Worm (Caenorhabditis elegans): ENCODE data around the gene par-5.

Gene par-5

DNA sequence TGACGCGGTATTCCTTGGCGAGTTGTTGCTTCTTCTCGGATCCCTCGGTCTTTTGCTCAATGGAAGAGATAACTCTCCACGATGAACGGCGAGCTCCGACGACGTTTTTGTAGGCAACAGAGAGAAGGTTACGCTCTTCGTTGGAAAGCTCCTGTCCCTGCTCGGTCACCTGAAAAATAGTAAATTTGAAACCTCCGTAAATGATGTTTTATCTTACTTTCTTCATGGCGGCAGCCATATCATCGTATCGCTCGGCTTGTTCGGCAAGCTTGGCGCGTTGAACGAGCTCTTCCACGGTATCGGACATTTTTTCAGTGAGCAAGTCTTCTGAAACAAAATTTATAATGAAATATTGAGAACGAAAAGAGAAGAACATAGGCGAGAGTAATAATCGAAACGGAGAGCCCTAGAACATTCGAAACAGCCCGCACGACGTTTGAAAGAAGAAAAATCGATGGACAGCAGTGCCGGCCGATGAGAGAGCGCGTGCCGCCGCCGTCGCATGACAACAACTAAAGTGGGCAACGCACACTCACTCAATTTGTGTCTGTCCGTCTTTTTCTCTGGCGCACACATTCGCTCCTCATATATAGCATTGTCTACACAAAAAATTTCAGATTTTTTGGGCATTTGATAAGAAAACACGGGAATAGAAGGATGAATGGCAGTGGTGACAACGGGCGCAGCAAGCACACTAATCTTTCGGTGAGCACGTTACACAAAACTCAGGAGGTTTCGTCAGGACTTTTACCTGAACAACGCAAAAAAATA lies at the start of gene par-5, which contains the start of gene M117.3 (continued):
- TF ChIP-seq snpc-1.2 (GFP tag; IDR thresholded peaks at IDR 0.05) (peak; percentile 59; the same call in 1 of the 2 replicates), dmd-9 (GFP tag; IDR thresholded peaks at IDR 0.05) (no peak), Y105C5A.15 (GFP tag; IDR thresholded peaks at IDR 0.05) (no peak), unc-130 (GFP tag; optimal IDR thresholded peaks at IDR 0.05) (no peak), mxl-2 (GFP tag; conservative IDR thresholded peaks at IDR 0.05) (peak; percentile 10; the same call in 1 of the 2 replicates), mdl-1 (tag; optimal IDR thresholded peaks at IDR 0.05) (peak; percentile 54 to 94), daf-12 (tag; optimal IDR thresholded peaks at IDR 0.05) (no peak), tra-1 (GFP tag; IDR thresholded peaks at IDR 0.05) (no peak; the same call in 1 of the 2 replicates), ceh-44 (GFP tag; IDR thresholded peaks at IDR 0.05) (no peak), nhr-48 (tag; optimal IDR thresholded peaks at IDR 0.05) (peak; percentile 48), cey-2 (tag; optimal IDR thresholded peaks at IDR 0.05; ENCODE audit: borderline replicate concordance, insufficient read depth) (no peak), unc-39 (tag; optimal IDR thresholded peaks at IDR 0.05) (no peak), unc-62 (GFP tag; optimal IDR thresholded peaks at IDR 0.05 in 1 of 2) (peak in 1 of 2 experiments; percentile 95), unc-62 (tag; optimal IDR thresholded peaks at IDR 0.05) (no peak), Y48G9A.11 (GFP tag; IDR thresholded peaks at IDR 0.05) (no peak), spr-3 (GFP tag; optimal IDR thresholded peaks at IDR 0.05) (no peak), dve-1 (tag; optimal IDR thresholded peaks at IDR 0.05; ENCODE audit: insufficient read depth) (peak; percentile 90), ces-1 (GFP tag; optimal IDR thresholded peaks at IDR 0.05) (peak; percentile 10), madf-5 (GFP tag; IDR thresholded peaks at IDR 0.05) (no peak), dpl-1 (GFP tag; optimal IDR thresholded peaks at IDR 0.05) (peak; percentile 62), F10B5.3 (tag; optimal IDR thresholded peaks at IDR 0.05) (no peak), hmg-1.1 (GFP tag; IDR thresholded peaks at IDR 0.05) (peak; percentile 81), duxl-1 (tag; optimal IDR thresholded peaks at IDR 0.05; ENCODE audit: poor library complexity) (no peak), R02D3.7 (tag; optimal IDR thresholded peaks at IDR 0.05) (no peak), Y5F2A.4 (GFP tag; optimal IDR thresholded peaks at IDR 0.05) (no peak), nhr-111 (GFP tag; optimal IDR thresholded peaks at IDR 0.05) (no peak), F49E8.2 (tag; optimal IDR thresholded peaks at IDR 0.05; ENCODE audit: borderline replicate concordance) (no peak), sdz-12 (GFP tag; optimal IDR thresholded peaks at IDR 0.05) (no peak), hlh-11 (tag; optimal IDR thresholded peaks at IDR 0.05) (peak; percentile 92), D1046.2 (GFP tag; IDR thresholded peaks at IDR 0.05) (no peak), snpc-4 (tag; optimal IDR thresholded peaks at IDR 0.05) (no peak), lin-29 (GFP tag; IDR thresholded peaks at IDR 0.05) (0 out of 2 replicates have a peak, but pooled peaks have one; percentile 7), nhr-28 (tag; optimal IDR thresholded peaks at IDR 0.05) (peak; percentile 83), dmd-8 (GFP tag; IDR thresholded peaks at IDR 0.05) (no peak), lin-1 (GFP tag; IDR thresholded peaks at IDR 0.05) (peak; percentile 68), F37D6.2 (tag; optimal IDR thresholded peaks at IDR 0.05) (peak; percentile 43), egl-43 (GFP tag; IDR thresholded peaks at IDR 0.05) (peak; percentile 82), egl-27 (tag; optimal IDR thresholded peaks at IDR 0.05) (no peak), F44E2.7 (GFP tag; IDR thresholded peaks at IDR 0.05) (peak; percentile 71; the same call in 1 of the 2 replicates), madf-9 (GFP tag; conservative IDR thresholded peaks at IDR 0.05) (no peak; the same call in 1 of the 2 replicates), zip-2 (tag; optimal IDR thresholded peaks at IDR 0.05) (no peak), nhr-25 (tag; optimal IDR thresholded peaks at IDR 0.05; ENCODE audit: borderline replicate concordance, insufficient read depth) (no peak), zip-11 (GFP tag; IDR thresholded peaks at IDR 0.05) (no peak), mxl-3 (GFP tag; optimal IDR thresholded peaks at IDR 0.05) (peak; percentile 81), nhr-42 (GFP tag; IDR thresholded peaks at IDR 0.05) (no peak), lin-39 (tag; optimal IDR thresholded peaks at IDR 0.05) (no peak), ztf-11 (tag; optimal IDR thresholded peaks at IDR 0.05) (no peak), nhr-11 (tag; optimal IDR thresholded peaks at IDR 0.05) (peak; percentile 76), fos-1 (tag; optimal IDR thresholded peaks at IDR 0.05) (no peak)
